Fruit fly (Drosophila melanogaster) whole organism, embryonic: ENCODE results near the gene Tomosyn.

Experiments used
- Bteb2 ChIP-seq: fragments of 200-800 bp; sonication (Bioruptor generic); optimal IDR thresholded peaks from 2 replicates; lab custom pipeline; 2016; ENCODE audit warnings: missing biosample characterization, missing genetic modification characterization
- CG10366 ChIP-seq: fragments of 200-800 bp; sonication (Bioruptor generic); IDR thresholded peaks from 2 replicates; pipeline ENCODE4 v1.3.6; 2022; ENCODE audit warnings: missing biosample characterization, missing genetic modification characterization
- CG11504 ChIP-seq: fragments of 200-800 bp; sonication (Bioruptor generic); optimal IDR thresholded peaks from 3 replicates; lab custom pipeline; 2019; ENCODE audit warnings: missing biosample characterization, mild to moderate bottlenecking, missing genetic modification characterization, moderate library complexity
- CG12299 ChIP-seq: fragments of 200-800 bp; sonication (Bioruptor generic); optimal IDR thresholded peaks from 2 replicates; lab custom pipeline; 2018; ENCODE audit warnings: missing biosample characterization, mild to moderate bottlenecking, missing genetic modification characterization
- CG12769 ChIP-seq: fragments of 200-800 bp; sonication (Bioruptor generic); optimal IDR thresholded peaks from 2 replicates; lab custom pipeline; 2019; ENCODE audit warnings: missing biosample characterization, mild to moderate bottlenecking, missing genetic modification characterization, moderate library complexity
- CG14050 ChIP-seq: fragments of 200-800 bp; sonication (Bioruptor generic); IDR thresholded peaks from 3 replicates; pipeline ENCODE4 v1.3.6; 2022; ENCODE audit warnings: missing biosample characterization, missing genetic modification characterization
- CG14441 ChIP-seq: fragments of 200-800 bp; sonication (Bioruptor generic); IDR thresholded peaks from 2 replicates; pipeline ENCODE4 v1.3.6; 2022; ENCODE audit warnings: missing biosample characterization, missing genetic modification characterization
- CG14710 ChIP-seq: fragments of 200-800 bp; sonication (Bioruptor generic); optimal IDR thresholded peaks from 3 replicates; lab custom pipeline; 2019; ENCODE audit warnings: missing biosample characterization, mild to moderate bottlenecking, missing genetic modification characterization, moderate library complexity
- CG15514 ChIP-seq: fragments of 200-800 bp; sonication (Bioruptor generic); optimal IDR thresholded peaks from 3 replicates; lab custom pipeline; 2017; ENCODE audit warnings: missing biosample characterization, missing genetic modification characterization, mild to moderate bottlenecking, moderate library complexity, missing genetic modification reagents
- CG1602 ChIP-seq: fragments of 200-800 bp; sonication (Bioruptor generic); optimal IDR thresholded peaks from 3 replicates; lab custom pipeline; 2016; ENCODE audit warnings: missing biosample characterization, missing genetic modification characterization
- CG2678 ChIP-seq: fragments of 200-800 bp; sonication (Bioruptor generic); optimal IDR thresholded peaks from 3 replicates; lab custom pipeline; 2019; ENCODE audit warnings: missing biosample characterization, mild to moderate bottlenecking, missing genetic modification characterization, moderate library complexity
- CG2712 ChIP-seq: fragments of 200-800 bp; optimal IDR thresholded peaks from 3 replicates; lab custom pipeline; 2019; ENCODE audit warnings: missing biosample characterization, mild to moderate bottlenecking, missing genetic modification characterization, moderate library complexity
- CG32532 ChIP-seq: fragments of 200-800 bp; sonication (Bioruptor generic); IDR thresholded peaks from 2 replicates; pipeline ENCODE4 v1.3.6; 2022; ENCODE audit warnings: missing biosample characterization, missing genetic modification characterization
- CG32772 ChIP-seq: fragments of 200-800 bp; sonication (Bioruptor generic); IDR thresholded peaks from 2 replicates; pipeline ENCODE4 v1.3.6; 2022; ENCODE audit warnings: missing biosample characterization, missing genetic modification characterization
- CG3407 ChIP-seq: fragments of 200-800 bp; sonication (Bioruptor generic); optimal IDR thresholded peaks from 2 replicates; lab custom pipeline; 2018; ENCODE audit warnings: missing biosample characterization, mild to moderate bottlenecking, missing genetic modification characterization
- CG4820 ChIP-seq: fragments of 200-800 bp; sonication (Bioruptor generic); optimal IDR thresholded peaks from 3 replicates; lab custom pipeline; 2016; ENCODE audit warnings: missing biosample characterization, missing genetic modification characterization
- CG5245 ChIP-seq: fragments of 200-800 bp; sonication (Bioruptor generic); optimal IDR thresholded peaks from 3 replicates; lab custom pipeline; 2016; ENCODE audit warnings: missing biosample characterization, missing genetic modification characterization
- CG5953 ChIP-seq: fragments of 200-800 bp; sonication (Bioruptor generic); IDR thresholded peaks from 2 replicates; pipeline ENCODE4 v1.3.6; 2022; ENCODE audit warnings: missing biosample characterization, missing genetic modification characterization
- CG7786 ChIP-seq: fragments of 200-800 bp; sonication (Bioruptor generic); optimal IDR thresholded peaks from 2 replicates; lab custom pipeline; 2016; ENCODE audit warnings: missing biosample characterization, missing genetic modification characterization
- CG9876 ChIP-seq: fragments of 200-800 bp; sonication (Bioruptor generic); optimal IDR thresholded peaks from 2 replicates; lab custom pipeline; 2016; ENCODE audit warnings: missing biosample characterization, missing genetic modification characterization
- CG9932 ChIP-seq: fragments of 200-800 bp; sonication (Bioruptor generic); IDR thresholded peaks from 2 replicates; pipeline ENCODE4 v1.3.6; 2022; ENCODE audit warnings: missing biosample characterization, missing genetic modification characterization
- D19B ChIP-seq: fragments of 200-800 bp; sonication (Bioruptor generic); optimal IDR thresholded peaks from 2 replicates; lab custom pipeline; 2017; ENCODE audit warnings: missing biosample characterization, mild to moderate bottlenecking, missing genetic modification characterization
- Dip3 ChIP-seq: fragments of 200-800 bp; sonication (Bioruptor generic); optimal IDR thresholded peaks from 3 replicates; lab custom pipeline; 2016; ENCODE audit warnings: missing biosample characterization, missing genetic modification characterization
- Ets65A ChIP-seq: fragments of 200-800 bp; sonication (Bioruptor generic); peaks from one replicate; lab custom pipeline; 2016; ENCODE audit warnings: missing biosample characterization, missing genetic modification characterization
- Ets97D ChIP-seq: fragments of 200-800 bp; sonication (Bioruptor generic); optimal IDR thresholded peaks from 3 replicates; lab custom pipeline; 2016; ENCODE audit warnings: missing biosample characterization, missing genetic modification characterization
- H15 ChIP-seq: fragments of 200-800 bp; sonication (Bioruptor generic); IDR thresholded peaks from 3 replicates; pipeline ENCODE4 v1.3.6; 2022; ENCODE audit warnings: missing biosample characterization, missing genetic modification characterization
- HmgZ ChIP-seq: fragments of 200-800 bp; sonication (Bioruptor generic); optimal IDR thresholded peaks from 2 replicates; lab custom pipeline; 2018; ENCODE audit warnings: missing biosample characterization, mild to moderate bottlenecking, missing genetic modification characterization
- MESR4 ChIP-seq: fragments of 200-800 bp; sonication (Bioruptor generic); optimal IDR thresholded peaks from 2 replicates; lab custom pipeline; 2018; ENCODE audit warnings: missing biosample characterization, mild to moderate bottlenecking, missing genetic modification characterization, moderate library complexity
- NFAT ChIP-seq: fragments of 200-800 bp; sonication (Bioruptor generic); IDR thresholded peaks from 2 replicates; pipeline ENCODE4 v1.3.6; 2022; ENCODE audit warnings: missing biosample characterization, missing genetic modification characterization
- Nf-YA ChIP-seq: fragments of 200-800 bp; sonication (Bioruptor generic); IDR thresholded peaks from 2 replicates; pipeline ENCODE4 v1.3.6; 2022; ENCODE audit warnings: missing biosample characterization, missing genetic modification characterization
- Sin3A ChIP-seq: fragments of >200 bp; optimal IDR thresholded peaks from 2 replicates; lab custom pipeline; 2018
- Sry-β ChIP-seq: fragments of 200-800 bp; sonication (Bioruptor generic); optimal IDR thresholded peaks from 2 replicates; lab custom pipeline; 2018; ENCODE audit warnings: missing biosample characterization, mild to moderate bottlenecking, missing genetic modification characterization, moderate library complexity
- Taf1 ChIP-seq: fragments of 200-800 bp; sonication (Bioruptor generic); IDR thresholded peaks from 2 replicates; pipeline ENCODE4 v1.3.6; 2022; ENCODE audit warnings: missing biosample characterization, missing genetic modification characterization
- abd-A ChIP-seq: fragments of 200-800 bp; sonication (Bioruptor generic); optimal IDR thresholded peaks from 3 replicates; lab custom pipeline; 2019; ENCODE audit warnings: missing biosample characterization, mild to moderate bottlenecking, missing genetic modification characterization, moderate library complexity
- ase ChIP-seq: fragments of 200-800 bp; sonication (Bioruptor generic); IDR thresholded peaks from 3 replicates; pipeline ENCODE4 v1.3.6; 2022; ENCODE audit warnings: missing biosample characterization, missing genetic modification characterization
- bab2 ChIP-seq: fragments of 200-800 bp; sonication (Bioruptor generic); optimal IDR thresholded peaks from 2 replicates; lab custom pipeline; 2016; ENCODE audit warnings: missing biosample characterization, missing genetic modification characterization
- cg ChIP-seq: fragments of 200-800 bp; sonication (Bioruptor generic); optimal IDR thresholded peaks from 3 replicates; lab custom pipeline; 2019; ENCODE audit warnings: missing biosample characterization, mild to moderate bottlenecking, missing genetic modification characterization, moderate library complexity
- chm ChIP-seq: fragments of 200-800 bp; sonication (Bioruptor generic); IDR thresholded peaks from 2 replicates; pipeline ENCODE4 v1.3.6; 2022; ENCODE audit warnings: missing biosample characterization, missing genetic modification characterization
- gro ChIP-seq: fragments of 200-800 bp; sonication (Bioruptor generic); optimal IDR thresholded peaks from 2 replicates; lab custom pipeline; 2016; ENCODE audit warnings: missing biosample characterization, missing genetic modification characterization
- gsb ChIP-seq: fragments of 200-800 bp; sonication (Bioruptor generic); IDR thresholded peaks from 2 replicates; pipeline ENCODE4 v1.3.6; 2022; ENCODE audit warnings: missing biosample characterization, missing genetic modification characterization
- hbn ChIP-seq: fragments of 200-800 bp; sonication (Bioruptor generic); IDR thresholded peaks from 2 replicates; pipeline ENCODE4 v1.3.6; 2022; ENCODE audit warnings: missing biosample characterization, missing genetic modification characterization; ENCODE audit not compliant: partially characterized antibody
- jigr1 ChIP-seq: fragments of 200-800 bp; sonication (Bioruptor generic); IDR thresholded peaks from 3 replicates; pipeline ENCODE4 v1.3.6; 2022; ENCODE audit warnings: missing biosample characterization, missing genetic modification characterization
- oc ChIP-seq: fragments of 200-800 bp; sonication (Bioruptor generic); optimal IDR thresholded peaks from 2 replicates; lab custom pipeline; 2018; ENCODE audit warnings: missing biosample characterization, mild to moderate bottlenecking, missing genetic modification characterization, moderate library complexity
- pfk ChIP-seq: fragments of 200-800 bp; sonication (Bioruptor generic); optimal IDR thresholded peaks from 2 replicates; lab custom pipeline; 2018; ENCODE audit warnings: missing biosample characterization, mild to moderate bottlenecking, missing genetic modification characterization, moderate library complexity
- run ChIP-seq: fragments of 200-800 bp; sonication (Bioruptor generic); optimal IDR thresholded peaks from 3 replicates; lab custom pipeline; 2018; ENCODE audit warnings: missing biosample characterization, mild to moderate bottlenecking, missing genetic modification characterization
- slbo ChIP-seq: fragments of 200-800 bp; sonication (Bioruptor generic); IDR thresholded peaks from 2 replicates; pipeline ENCODE4 v1.3.6; 2022; ENCODE audit warnings: missing biosample characterization, missing genetic modification characterization
- stwl ChIP-seq: fragments of 200-800 bp; sonication (Bioruptor generic); optimal IDR thresholded peaks from 3 replicates; lab custom pipeline; 2018; ENCODE audit warnings: missing biosample characterization, mild to moderate bottlenecking, missing genetic modification characterization, moderate library complexity
- sug ChIP-seq: fragments of 200-800 bp; optimal IDR thresholded peaks from 2 replicates; lab custom pipeline; 2019; ENCODE audit warnings: missing biosample characterization, mild to moderate bottlenecking, missing genetic modification characterization, moderate library complexity
- trh ChIP-seq: fragments of 200-800 bp; sonication (Bioruptor generic); optimal IDR thresholded peaks from 2 replicates; lab custom pipeline; 2016; ENCODE audit warnings: missing biosample characterization, missing genetic modification characterization
- unpg ChIP-seq: fragments of 200-800 bp; sonication (Bioruptor generic); optimal IDR thresholded peaks from 3 replicates; lab custom pipeline; 2018; ENCODE audit warnings: missing biosample characterization, mild to moderate bottlenecking, missing genetic modification characterization, moderate library complexity
- wor ChIP-seq: fragments of 200-800 bp; sonication (Bioruptor generic); IDR thresholded peaks from 2 replicates; pipeline ENCODE4 v1.3.6; 2022; ENCODE audit warnings: missing biosample characterization, missing genetic modification characterization
- zfh2 ChIP-seq: fragments of 200-800 bp; sonication (Bioruptor generic); optimal IDR thresholded peaks from 2 replicates; lab custom pipeline; 2016; ENCODE audit warnings: missing biosample characterization, missing genetic modification characterization

Gene Tomosyn

DNA sequence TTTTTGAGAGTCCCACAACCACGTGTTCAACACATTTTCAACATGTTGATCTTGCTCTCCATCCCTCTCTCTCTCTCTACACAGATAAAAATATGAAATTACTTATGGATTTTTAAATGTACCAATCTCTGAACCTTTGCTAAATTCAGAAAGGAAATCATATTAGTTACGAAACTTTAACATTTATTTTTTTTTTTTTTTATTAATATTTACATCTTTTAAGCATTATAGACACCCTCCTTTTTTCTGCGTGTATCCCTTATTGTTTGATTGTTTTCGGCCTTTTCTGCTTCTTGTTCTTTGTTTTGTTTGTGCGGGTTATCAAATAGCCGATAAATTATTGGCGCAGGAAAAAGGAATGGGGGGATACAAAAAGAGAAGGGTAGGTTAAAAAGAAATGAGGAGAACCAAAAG lies 35.1 kb downstream of the Tomosyn start (continued):
- TF ChIP-seq unpg (peak; percentile 98), CG7786 (GFP tag; lab: Kevin White, UChicago) (peak; percentile 84), NFAT (GFP tag; lab: Robert Waterston, UW) (peak; percentile 93), CG3407 (peak; percentile 90), zfh2 (peak; percentile 68), run (peak; percentile 86), slbo (GFP tag; lab: Robert Waterston, UW) (peak; percentile 97), CG32772 (GFP tag; lab: Robert Waterston, UW) (peak; percentile 95), HmgZ (tag; lab: Kevin White, UChicago) (peak; percentile 92), CG12299 (tag; lab: Kevin White, UChicago) (peak; percentile 94), D19B (GFP tag; lab: Kevin White, UChicago) (peak; percentile 81), jigr1 (peak; percentile 78; the same call in 2 of the 3 replicates), Ets97D (GFP tag; lab: Kevin White, UChicago) (peak; percentile 64), hbn (no peak), Nf-YA (GFP tag; lab: Robert Waterston, UW) (peak; percentile 94), gro (GFP tag; lab: Kevin White, UChicago) (peak; percentile 79), CG14710 (peak; percentile 98), Taf1 (peak; percentile 93), sug (tag; lab: Kevin White, UChicago) (peak; percentile 94), CG12769 (peak; percentile 40), bab2 (peak; percentile 91), Bteb2 (GFP tag; lab: Kevin White, UChicago) (peak; percentile 86), ase (GFP tag; lab: Robert Waterston, UW) (peak; percentile 94), stwl (tag; lab: Kevin White, UChicago) (peak; percentile 86), Sry-β (GFP tag; lab: Kevin White, UChicago) (peak; percentile 67), CG5245 (GFP tag; lab: Kevin White, UChicago) (peak; percentile 88), CG14441 (peak; percentile 93), CG9876 (peak; percentile 53), CG32532 (peak; percentile 98), gsb (GFP tag; lab: Robert Waterston, UW) (peak; percentile 89), CG2678 (peak; percentile 98), trh (GFP tag; lab: Kevin White, UChicago) (peak; percentile 91), Dip3 (peak; percentile 76), CG15514 (peak; percentile 84), CG9932 (peak; percentile 96), pfk (GFP tag; lab: Kevin White, UChicago) (peak; percentile 37), CG14050 (GFP tag; lab: Robert Waterston, UW) (peak; percentile 89), CG5953 (GFP tag; lab: Robert Waterston, UW) (peak; percentile 82; the same call in 1 of the 2 replicates), cg (no peak), Sin3A (lab: Kevin White, UChicago) (no peak), oc (tag; lab: Kevin White, UChicago) (peak; percentile 95), CG1602 (GFP tag; lab: Kevin White, UChicago) (peak; percentile 96), H15 (peak; percentile 90), MESR4 (GFP tag; lab: Kevin White, UChicago) (peak; percentile 24), chm (GFP tag; lab: Robert Waterston, UW) (peak; percentile 94), CG4820 (peak; percentile 94), wor (GFP tag; lab: Robert Waterston, UW) (peak; percentile 85), CG10366 (GFP tag; lab: Robert Waterston, UW) (peak; percentile 95), abd-A (tag; lab: Kevin White, UChicago) (peak; percentile 76), CG11504 (tag; lab: Kevin White, UChicago) (peak; percentile 96), CG2712 (tag; lab: Kevin White, UChicago) (peak; percentile 99), Ets65A (GFP tag; lab: Kevin White, UChicago) (peak; percentile 90)
